Fruit fly (Drosophila melanogaster): ENCODE results near the gene Pdp1.

The Pdp1 gene

DNA sequence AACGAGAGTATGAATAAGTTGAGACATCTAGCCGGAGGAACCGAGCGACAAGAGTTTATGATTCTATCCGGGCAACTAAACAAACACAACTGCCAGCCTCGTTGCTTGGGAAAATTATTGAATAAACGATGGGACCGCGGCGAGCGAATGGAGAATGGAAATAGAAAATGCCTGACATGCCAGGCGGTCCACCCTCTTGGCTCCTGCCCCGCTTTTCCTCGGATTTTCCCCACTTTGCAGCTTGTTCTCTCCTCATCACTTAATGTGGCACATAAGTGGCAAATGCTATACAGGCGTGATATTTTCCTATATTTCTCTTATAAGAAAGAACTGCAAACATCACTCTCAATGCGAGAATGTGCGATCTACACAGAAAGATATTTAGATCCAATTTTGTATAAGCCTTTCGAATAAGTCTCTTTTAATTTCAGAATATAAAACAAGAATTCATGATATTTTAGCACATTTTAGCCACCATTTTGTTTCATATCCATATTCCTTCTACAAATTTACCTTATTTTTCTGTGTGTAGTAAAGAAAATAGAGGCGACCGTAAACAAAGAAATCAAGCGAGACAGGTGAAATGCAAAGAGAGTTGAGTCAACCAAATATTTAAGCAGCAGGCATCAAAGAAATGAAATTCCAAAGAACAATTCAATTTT is 36.5 kb upstream of the Pdp1 start (continued):
- TF ChIP-seq CG9797 (GFP tag; optimal IDR thresholded peaks at IDR 0.05) (no peak), Fer2 (tag; optimal IDR thresholded peaks at IDR 0.05) (peak; percentile 67), NK7.1 (GFP tag; optimal IDR thresholded peaks at IDR 0.05) (peak; percentile 79), twi (tag; optimal IDR thresholded peaks at IDR 0.05) (peak; percentile 79), Jarid2 (GFP tag; optimal IDR thresholded peaks at IDR 0.05) (peak; percentile 48), lola (GFP tag; optimal IDR thresholded peaks at IDR 0.05) (peak in 1 of 3 experiments; percentile 89), CG42726 (GFP tag; IDR thresholded peaks at IDR 0.05; ENCODE audit: partially characterized antibody) (no peak), CG34224 (GFP tag; IDR thresholded peaks at IDR 0.05; ENCODE audit: partially characterized antibody) (0 out of 3 replicates have a peak, but pooled peaks have one; percentile 6), CG4730 (GFP tag; IDR thresholded peaks at IDR 0.05) (peak; percentile 70), CG11696 (GFP tag; IDR thresholded peaks at IDR 0.05) (peak; percentile 59; the same call in 1 of the 2 replicates), CG14050 (GFP tag; IDR thresholded peaks at IDR 0.05) (peak; percentile 66), CG7745 (tag; optimal IDR thresholded peaks at IDR 0.05) (peak; percentile 49), Mes4 (GFP tag; optimal IDR thresholded peaks at IDR 0.05) (peak; percentile 84), MESR4 (GFP tag; optimal IDR thresholded peaks at IDR 0.05) (peak; percentile 7), kni (GFP tag; optimal IDR thresholded peaks at IDR 0.05) (peak; percentile 74), CG10543 (GFP tag; optimal IDR thresholded peaks at IDR 0.05) (peak; percentile 71), gsb (GFP tag; IDR thresholded peaks at IDR 0.05) (0 out of 2 replicates have a peak, but pooled peaks have one; percentile 15), sc (optimal IDR thresholded peaks at IDR 0.05) (no peak), sc (GFP tag; optimal IDR thresholded peaks at IDR 0.05) (peak; percentile 87), lab (GFP tag; optimal IDR thresholded peaks at IDR 0.05) (peak; percentile 89), cas (GFP tag; IDR thresholded peaks at IDR 0.05) (peak; percentile 7; the same call in 1 of the 2 replicates), Bteb2 (GFP tag; optimal IDR thresholded peaks at IDR 0.05) (peak; percentile 81), mirr (GFP tag; optimal IDR thresholded peaks at IDR 0.05) (no peak), caup (GFP tag; optimal IDR thresholded peaks at IDR 0.05; ENCODE audit: severe bottlenecking) (peak; percentile 68), ap (GFP tag; IDR thresholded peaks at IDR 0.05) (peak; percentile 80), CG15514 (GFP tag; optimal IDR thresholded peaks at IDR 0.05) (peak; percentile 47), CG7963 (GFP tag; IDR thresholded peaks at IDR 0.05; ENCODE audit: partially characterized antibody) (no peak), pita (GFP tag; optimal IDR thresholded peaks at IDR 0.05) (no peak), slp2 (GFP tag; optimal IDR thresholded peaks at IDR 0.05) (peak; percentile 70), jing (GFP tag; optimal IDR thresholded peaks at IDR 0.05) (peak; percentile 58), sisA (GFP tag; IDR thresholded peaks at IDR 0.05) (peak; percentile 83), jumu (GFP tag; optimal IDR thresholded peaks at IDR 0.05) (peak; percentile 67), zf30C (GFP tag; optimal IDR thresholded peaks at IDR 0.05) (peak; percentile 56), CG32767 (GFP tag; IDR thresholded peaks at IDR 0.05) (peak; percentile 75; the same call in 1 of the 2 replicates), Hsf (GFP tag; optimal IDR thresholded peaks at IDR 0.05) (peak; percentile 81), Drgx (GFP tag; IDR thresholded peaks at IDR 0.05) (peak; percentile 78), dmrt99B (tag; optimal IDR thresholded peaks at IDR 0.05) (peak; percentile 90), Dip3 (GFP tag; optimal IDR thresholded peaks at IDR 0.05) (peak; percentile 75), CG15696 (tag; optimal IDR thresholded peaks at IDR 0.05) (peak; percentile 84), Xrp1 (GFP tag; IDR thresholded peaks at IDR 0.05) (peak; percentile 92), CG3995 (GFP tag; optimal IDR thresholded peaks at IDR 0.05) (peak; percentile 34), CG2202 (tag; optimal IDR thresholded peaks at IDR 0.05) (peak; percentile 91), zfh2 (GFP tag; optimal IDR thresholded peaks at IDR 0.05) (peak; percentile 60), D19A (tag; optimal IDR thresholded peaks at IDR 0.05) (peak; percentile 86), CG8765 (GFP tag; IDR thresholded peaks at IDR 0.05) (0 out of 2 replicates have a peak, but pooled peaks have one; percentile 16), CkIIα-i1 (GFP tag; IDR thresholded peaks at IDR 0.05) (no peak), yki (optimal IDR thresholded peaks at IDR 0.05) (no peak), CG30403 (GFP tag; optimal IDR thresholded peaks at IDR 0.05) (peak; percentile 80), pros (GFP tag; optimal IDR thresholded peaks at IDR 0.05) (peak; percentile 7)
